Fruit fly (Drosophila melanogaster) whole organism, prepupa: ENCODE results near the gene waw.
A peak's percentile ranks its signal among the peaks of the same experiment; 100 is the strongest.

Source experiments
- Blimp-1 ChIP-seq: fragments of 200-800 bp; sonication (Bioruptor generic); optimal IDR thresholded peaks from 3 replicates; lab custom pipeline; 2017; ENCODE audit warnings: missing biosample characterization, missing genetic modification characterization, mild to moderate bottlenecking, moderate library complexity, missing genetic modification reagents
- CG10631 ChIP-seq: fragments of 200-800 bp; sonication (Bioruptor generic); optimal IDR thresholded peaks from 2 replicates; lab custom pipeline; 2016; ENCODE audit warnings: missing biosample characterization, missing genetic modification characterization
- CG10669 ChIP-seq: fragments of 200-800 bp; sonication (Bioruptor generic); optimal IDR thresholded peaks from 3 replicates; lab custom pipeline; 2018; ENCODE audit warnings: missing biosample characterization, mild to moderate bottlenecking, missing genetic modification characterization, moderate library complexity
- CG11294 ChIP-seq: fragments of 200-800 bp; sonication (Bioruptor generic); IDR thresholded peaks from 2 replicates; pipeline ENCODE4 v1.3.6; 2022; ENCODE audit warnings: missing biosample characterization, missing genetic modification characterization
- CG11762 ChIP-seq: fragments of 200-800 bp; sonication (Bioruptor generic); optimal IDR thresholded peaks from 3 replicates; lab custom pipeline; 2016; ENCODE audit warnings: missing biosample characterization, missing genetic modification characterization; ENCODE audit not compliant: insufficient read depth
- CG15336 ChIP-seq: fragments of 200-800 bp; sonication (Bioruptor generic); IDR thresholded peaks from 2 replicates; pipeline ENCODE4 v1.3.6; 2022; ENCODE audit warnings: missing biosample characterization, missing genetic modification characterization
- CG1621 ChIP-seq: fragments of 200-800 bp; sonication (Bioruptor generic); optimal IDR thresholded peaks from 3 replicates; lab custom pipeline; 2018; ENCODE audit warnings: missing biosample characterization, mild to moderate bottlenecking, missing genetic modification characterization
- CG16779 ChIP-seq: fragments of 200-800 bp; sonication (Bioruptor generic); optimal IDR thresholded peaks from 3 replicates; lab custom pipeline; 2017; ENCODE audit warnings: missing biosample characterization, mild to moderate bottlenecking, missing genetic modification characterization
- CG31627 ChIP-seq: fragments of 200-800 bp; sonication (Bioruptor generic); optimal IDR thresholded peaks from 3 replicates; lab custom pipeline; 2016; ENCODE audit warnings: missing biosample characterization, missing genetic modification characterization
- CG32006 ChIP-seq: fragments of 200-800 bp; sonication (Bioruptor generic); optimal IDR thresholded peaks from 3 replicates; lab custom pipeline; 2017; ENCODE audit warnings: missing biosample characterization, mild to moderate bottlenecking, missing genetic modification characterization
- CG34406 ChIP-seq: fragments of 200-800 bp; sonication (Bioruptor generic); optimal IDR thresholded peaks from 3 replicates; lab custom pipeline; 2016; ENCODE audit warnings: missing biosample characterization, missing genetic modification characterization
- CG3919 ChIP-seq: fragments of 200-800 bp; sonication (Bioruptor generic); optimal IDR thresholded peaks from 3 replicates; lab custom pipeline; 2016; ENCODE audit warnings: missing biosample characterization, missing genetic modification characterization
- CG4318 ChIP-seq: fragments of 200-800 bp; sonication (Bioruptor generic); optimal IDR thresholded peaks from 3 replicates; lab custom pipeline; 2017; ENCODE audit warnings: missing biosample characterization, mild to moderate bottlenecking, missing genetic modification characterization
- CG6163 ChIP-seq: fragments of 200-800 bp; sonication (Bioruptor generic); IDR thresholded peaks from 3 replicates; pipeline ENCODE4 v1.3.6; 2022; ENCODE audit warnings: missing biosample characterization, missing genetic modification characterization
- CG6276 ChIP-seq: fragments of 200-800 bp; sonication (Bioruptor generic); optimal IDR thresholded peaks from 2 replicates; lab custom pipeline; 2017; ENCODE audit warnings: missing biosample characterization, mild to moderate bottlenecking, missing genetic modification characterization
- CG6854 ChIP-seq: fragments of 200-800 bp; sonication (Bioruptor generic); optimal IDR thresholded peaks from 2 replicates; lab custom pipeline; 2017; ENCODE audit warnings: missing biosample characterization, mild to moderate bottlenecking, missing genetic modification characterization
- CG7368 ChIP-seq: fragments of 200-800 bp; sonication (Bioruptor generic); optimal IDR thresholded peaks from 3 replicates; lab custom pipeline; 2016; ENCODE audit warnings: missing biosample characterization, missing genetic modification characterization
- CG8119 ChIP-seq: fragments of 200-800 bp; sonication (Bioruptor generic); IDR thresholded peaks from 3 replicates; pipeline ENCODE4 v1.3.6; 2022; ENCODE audit warnings: missing biosample characterization, missing genetic modification characterization
- CG8319 ChIP-seq: fragments of 200-800 bp; sonication (Bioruptor generic); optimal IDR thresholded peaks from 3 replicates; lab custom pipeline; 2016; ENCODE audit warnings: missing biosample characterization, missing genetic modification characterization
- CG8632 ChIP-seq: fragments of 200-800 bp; sonication (Bioruptor generic); optimal IDR thresholded peaks from 3 replicates; lab custom pipeline; 2016; ENCODE audit warnings: missing biosample characterization, missing genetic modification characterization
- CG9139 ChIP-seq: fragments of 200-800 bp; sonication (Bioruptor generic); optimal IDR thresholded peaks from 3 replicates; lab custom pipeline; 2017; ENCODE audit warnings: missing biosample characterization, mild to moderate bottlenecking, missing genetic modification characterization
- Eip75B ChIP-seq: fragments of 200-800 bp; sonication (Bioruptor generic); optimal IDR thresholded peaks from 3 replicates; lab custom pipeline; 2016; ENCODE audit warnings: missing biosample characterization, missing genetic modification characterization
- Eip78C ChIP-seq: fragments of 200-800 bp; sonication (Bioruptor generic); peaks from one replicate; lab custom pipeline; 2016; ENCODE audit warnings: missing biosample characterization, missing genetic modification characterization
- Eip93F ChIP-seq: fragments of 200-800 bp; sonication (Bioruptor generic); optimal IDR thresholded peaks from 2 replicates; lab custom pipeline; 2016; ENCODE audit warnings: missing biosample characterization, mild to moderate bottlenecking, missing genetic modification characterization
- Ets21C ChIP-seq: fragments of 200-800 bp; sonication (Bioruptor generic); optimal IDR thresholded peaks from 3 replicates; lab custom pipeline; 2016; ENCODE audit warnings: missing biosample characterization, missing genetic modification characterization
- Ets96B ChIP-seq: fragments of 200-800 bp; optimal IDR thresholded peaks from 2 replicates; lab custom pipeline; 2019; ENCODE audit warnings: missing biosample characterization, mild to moderate bottlenecking, missing genetic modification characterization, moderate library complexity
- Gug ChIP-seq: fragments of 200-800 bp; sonication (Bioruptor generic); IDR thresholded peaks from 2 replicates; pipeline ENCODE4 v1.3.6; 2022; ENCODE audit warnings: missing biosample characterization, missing genetic modification characterization
- Hr38 ChIP-seq: sonication (Bioruptor generic); optimal IDR thresholded peaks from 2 replicates; lab custom pipeline; 2016; ENCODE audit warnings: missing biosample characterization, missing genetic modification characterization
- Hr39 ChIP-seq: fragments of 200-800 bp; sonication (Bioruptor generic); optimal IDR thresholded peaks from 2 replicates; lab custom pipeline; 2016; ENCODE audit warnings: missing biosample characterization, missing genetic modification characterization
- Hr4 ChIP-seq: fragments of 200-800 bp; sonication (Bioruptor generic); optimal IDR thresholded peaks from 3 replicates; lab custom pipeline; 2016; ENCODE audit warnings: missing biosample characterization, missing genetic modification characterization
- Lpt ChIP-seq: fragments of 200-800 bp; sonication (Bioruptor generic); optimal IDR thresholded peaks from 3 replicates; lab custom pipeline; 2016; ENCODE audit warnings: missing biosample characterization, missing genetic modification characterization
- OdsH ChIP-seq: fragments of 200-800 bp; sonication (Bioruptor generic); optimal IDR thresholded peaks from 3 replicates; lab custom pipeline; 2016; ENCODE audit warnings: missing biosample characterization, missing genetic modification characterization
- Smox ChIP-seq: fragments of 200-800 bp; sonication (Bioruptor generic); optimal IDR thresholded peaks from 3 replicates; lab custom pipeline; 2016; ENCODE audit warnings: missing biosample characterization, missing genetic modification characterization
- Sox102F ChIP-seq: fragments of 200-800 bp; sonication (Bioruptor generic); optimal IDR thresholded peaks from 2 replicates; lab custom pipeline; 2016; ENCODE audit warnings: missing biosample characterization, mild to moderate bottlenecking, missing genetic modification characterization
- Sox14 ChIP-seq: fragments of 200-800 bp; sonication (Bioruptor generic); optimal IDR thresholded peaks from 3 replicates; lab custom pipeline; 2016; ENCODE audit warnings: missing biosample characterization, missing genetic modification characterization
- Sox15 ChIP-seq: fragments of 200-800 bp; sonication (Bioruptor generic); optimal IDR thresholded peaks from 3 replicates; lab custom pipeline; 2016; ENCODE audit warnings: missing biosample characterization, missing genetic modification characterization
- achi ChIP-seq: fragments of 200-800 bp; sonication (Bioruptor generic); optimal IDR thresholded peaks from 3 replicates; lab custom pipeline; 2016; ENCODE audit warnings: missing biosample characterization, missing genetic modification characterization
- acj6 ChIP-seq: fragments of 200-800 bp; sonication (Bioruptor generic); optimal IDR thresholded peaks from 3 replicates; lab custom pipeline; 2016; ENCODE audit warnings: missing biosample characterization, missing genetic modification characterization
- cyc ChIP-seq: fragments of 200-800 bp; sonication (Bioruptor generic); optimal IDR thresholded peaks from 3 replicates; lab custom pipeline; 2016; ENCODE audit warnings: missing biosample characterization, missing genetic modification characterization
- dac ChIP-seq: fragments of 200-800 bp; sonication (Bioruptor generic); optimal IDR thresholded peaks from 2 replicates; lab custom pipeline; 2017; ENCODE audit warnings: missing biosample characterization, mild to moderate bottlenecking, missing genetic modification characterization
- dsx ChIP-seq: fragments of 200-800 bp; optimal IDR thresholded peaks from 3 replicates; lab custom pipeline; 2019; ENCODE audit warnings: missing biosample characterization, mild to moderate bottlenecking, missing genetic modification characterization, moderate library complexity; ENCODE audit not compliant: poor library complexity, severe bottlenecking
- eg ChIP-seq: fragments of 200-800 bp; sonication (Bioruptor generic); IDR thresholded peaks from 3 replicates; pipeline ENCODE4 v1.3.6; 2022; ENCODE audit warnings: missing biosample characterization, missing genetic modification characterization
- esn ChIP-seq: fragments of 200-800 bp; sonication (Bioruptor generic); optimal IDR thresholded peaks from 2 replicates; lab custom pipeline; 2016; ENCODE audit warnings: missing biosample characterization, mild to moderate bottlenecking, missing genetic modification characterization, moderate library complexity
- fd59A ChIP-seq: fragments of 200-800 bp; sonication (Bioruptor generic); optimal IDR thresholded peaks from 2 replicates; lab custom pipeline; 2017; ENCODE audit warnings: missing biosample characterization, mild to moderate bottlenecking, missing genetic modification characterization, missing genetic modification reagents
- fd85E ChIP-seq: fragments of 200-800 bp; sonication (Bioruptor generic); optimal IDR thresholded peaks from 3 replicates; lab custom pipeline; 2016; ENCODE audit warnings: missing biosample characterization, missing genetic modification characterization
- fkh ChIP-seq: fragments of 200-800 bp; sonication (Bioruptor generic); optimal IDR thresholded peaks from 3 replicates; lab custom pipeline; 2017; ENCODE audit warnings: missing biosample characterization, mild to moderate bottlenecking, missing genetic modification characterization, moderate library complexity
- lz ChIP-seq: fragments of 200-800 bp; sonication (Bioruptor generic); optimal IDR thresholded peaks from 3 replicates; lab custom pipeline; 2016; ENCODE audit warnings: missing biosample characterization, missing genetic modification characterization
- pdm3 ChIP-seq: fragments of 200-800 bp; sonication (Bioruptor generic); optimal IDR thresholded peaks from 3 replicates; lab custom pipeline; 2016; ENCODE audit warnings: missing biosample characterization, missing genetic modification characterization
- salr ChIP-seq, 2 experiments: fragments of 200-800 bp; sonication (Bioruptor generic); optimal IDR thresholded peaks; 3 replicates each; lab custom pipeline; 2016 to 2018; ENCODE audit warnings: missing biosample characterization in 2 of 2, missing genetic modification characterization in 2 of 2, mild to moderate bottlenecking in 1 of 2
- svp ChIP-seq: fragments of 200-800 bp; sonication (Bioruptor generic); peaks from one replicate; lab custom pipeline; 2016; ENCODE audit warnings: missing biosample characterization, missing genetic modification characterization
- topi ChIP-seq: fragments of 200-800 bp; sonication (Bioruptor generic); optimal IDR thresholded peaks from 3 replicates; lab custom pipeline; 2016; ENCODE audit warnings: missing biosample characterization, missing genetic modification characterization
- vri ChIP-seq: fragments of 200-800 bp; sonication (Bioruptor generic); optimal IDR thresholded peaks from 3 replicates; lab custom pipeline; 2016; ENCODE audit warnings: missing biosample characterization, mild to moderate bottlenecking, missing genetic modification characterization

The waw gene

dm6 chrX:21339476-21339931 lies 23.3 kb upstream of the waw start, which contains the start of the genes tty and fliI:
tty (minus strand) TSS chrX:21339676.
fliI (plus strand) TSS chrX:21339741.
- TF ChIP-seq CG8632 (GFP tag; lab: Kevin White, UChicago) (peak; percentile 78), CG32006 (GFP tag; lab: Kevin White, UChicago) (peak; percentile 92), OdsH (GFP tag; lab: Kevin White, UChicago) (peak; percentile 91), Sox102F (GFP tag; lab: Kevin White, UChicago) (peak; percentile 86), Sox15 (GFP tag; lab: Kevin White, UChicago) (peak; percentile 86), CG16779 (tag; lab: Kevin White, UChicago) (peak; percentile 95), CG6854 (GFP tag; lab: Kevin White, UChicago) (peak; percentile 86), CG10669 (GFP tag; lab: Kevin White, UChicago) (peak; percentile 84), Eip93F (GFP tag; lab: Kevin White, UChicago) (no peak), fd85E (GFP tag; lab: Kevin White, UChicago) (peak; percentile 63), CG8319 (GFP tag; lab: Kevin White, UChicago) (peak; percentile 62), CG11762 (GFP tag; lab: Kevin White, UChicago) (peak; percentile 80), CG15336 (GFP tag; lab: Robert Waterston, UW) (peak; percentile 87), CG1621 (tag; lab: Kevin White, UChicago) (peak; percentile 88), CG7368 (GFP tag; lab: Kevin White, UChicago) (peak; percentile 87), dac (GFP tag; lab: Kevin White, UChicago) (peak; percentile 85), CG9139 (GFP tag; lab: Kevin White, UChicago) (peak; percentile 93), Eip78C (peak; percentile 94), fkh (GFP tag; lab: Kevin White, UChicago) (no peak), Ets21C (GFP tag; lab: Kevin White, UChicago) (peak; percentile 84), cyc (GFP tag; lab: Kevin White, UChicago) (peak; percentile 91), Sox14 (GFP tag; lab: Kevin White, UChicago) (peak; percentile 92), fd59A (peak; percentile 74), CG11294 (GFP tag; lab: Robert Waterston, UW) (peak; percentile 89), achi (GFP tag; lab: Kevin White, UChicago) (peak; percentile 85), salr (GFP tag; optimal IDR thresholded peaks at IDR 0.05; lab: Kevin White, UChicago) (peak; percentile 75 to 88), dsx (peak; percentile 81), Smox (peak; percentile 82), topi (GFP tag; lab: Kevin White, UChicago) (peak; percentile 85), acj6 (GFP tag; lab: Kevin White, UChicago) (peak; percentile 85), lz (GFP tag; lab: Kevin White, UChicago) (peak; percentile 89), CG10631 (GFP tag; lab: Kevin White, UChicago) (peak; percentile 86), eg (GFP tag; lab: Robert Waterston, UW) (peak; percentile 96), Hr38 (GFP tag; lab: Kevin White, UChicago) (peak; percentile 74), CG6276 (GFP tag; lab: Kevin White, UChicago) (peak; percentile 94), Lpt (peak; percentile 78), Eip75B (GFP tag; lab: Kevin White, UChicago) (peak; percentile 79), Blimp-1 (GFP tag; lab: Kevin White, UChicago) (peak; percentile 55), Gug (GFP tag; lab: Robert Waterston, UW) (peak; percentile 92), CG31627 (GFP tag; lab: Kevin White, UChicago) (peak; percentile 91), vri (peak; percentile 56), CG8119 (GFP tag; lab: Robert Waterston, UW) (peak; percentile 95), pdm3 (GFP tag; lab: Kevin White, UChicago) (peak; percentile 92), CG3919 (peak; percentile 90), esn (GFP tag; lab: Kevin White, UChicago) (peak; percentile 88), Hr4 (GFP tag; lab: Kevin White, UChicago) (peak; percentile 90), svp (GFP tag; lab: Kevin White, UChicago) (peak; percentile 92), Hr39 (peak; percentile 93), Ets96B (tag; lab: Kevin White, UChicago) (peak; percentile 89), CG34406 (GFP tag; lab: Kevin White, UChicago) (peak; percentile 70), CG4318 (GFP tag; lab: Kevin White, UChicago) (peak; percentile 82), CG6163 (peak; percentile 95)
